Worm (Caenorhabditis elegans) whole organism, late embryonic: ENCODE results near the gene W09H1.1.

Experiments
- C08G9.2 ChIP-seq: sonication (generic microtip); optimal IDR thresholded peaks from 2 replicates; lab custom pipeline; 2016; ENCODE audit warnings: mild to moderate bottlenecking, missing genetic modification characterization, moderate library complexity, missing compliant biosample characterization
- C38D4.7 ChIP-seq: fragments of 200-800 bp; sonication (Bioruptor generic); optimal IDR thresholded peaks from 2 replicates; lab custom pipeline; 2018; ENCODE audit warnings: mild to moderate bottlenecking, missing genetic modification characterization, moderate library complexity, missing compliant biosample characterization
- F13H6.1 ChIP-seq: sonication (generic microtip); optimal IDR thresholded peaks from 2 replicates; lab custom pipeline; 2016; ENCODE audit warnings: missing genetic modification characterization, missing compliant biosample characterization
- K02D7.2 ChIP-seq: sonication (generic microtip); optimal IDR thresholded peaks from 2 replicates; lab custom pipeline; 2017; ENCODE audit warnings: mild to moderate bottlenecking, missing genetic modification characterization, missing compliant biosample characterization
- T23F11.4 ChIP-seq: fragments of 200-800 bp; sonication (Bioruptor generic); optimal IDR thresholded peaks from 2 replicates; lab custom pipeline; 2018; ENCODE audit warnings: mild to moderate bottlenecking, missing genetic modification characterization, missing compliant biosample characterization
- ama-1 ChIP-seq: fragments of 150-350 bp; optimal IDR thresholded peaks from 2 replicates; lab custom pipeline; 2014
- ceh-19 ChIP-seq: fragments of 200-800 bp; sonication (Bioruptor generic); optimal IDR thresholded peaks from 2 replicates; lab custom pipeline; 2018; ENCODE audit warnings: mild to moderate bottlenecking, missing genetic modification characterization, missing compliant biosample characterization
- ceh-2 ChIP-seq: sonication (generic microtip); optimal IDR thresholded peaks from 2 replicates; lab custom pipeline; 2016; ENCODE audit warnings: missing genotype, missing genetic modification characterization, missing compliant biosample characterization
- ceh-22 ChIP-seq: sonication (generic microtip); optimal IDR thresholded peaks from 2 replicates; lab custom pipeline; 2017; ENCODE audit warnings: missing biosample characterization, missing genetic modification characterization
- ceh-30 ChIP-seq: fragments of 150-350 bp; optimal IDR thresholded peaks from 2 replicates; lab custom pipeline; 2014; ENCODE audit warnings: missing biosample characterization, missing genetic modification characterization
- ceh-45 ChIP-seq: fragments of 200-800 bp; sonication (Bioruptor generic); IDR thresholded peaks from 2 replicates; pipeline ENCODE4 v1.3.6; 2022; ENCODE audit warnings: missing genetic modification reagents, missing genetic modification characterization, missing compliant biosample characterization
- ceh-48 ChIP-seq: sonication (generic microtip); optimal IDR thresholded peaks from 2 replicates; lab custom pipeline; 2016; ENCODE audit warnings: missing genetic modification characterization, inconsistent platforms, missing compliant biosample characterization
- ceh-9 ChIP-seq: sonication (generic microtip); optimal IDR thresholded peaks from 2 replicates; lab custom pipeline; 2016; ENCODE audit warnings: mild to moderate bottlenecking, missing genetic modification characterization, inconsistent platforms, missing compliant biosample characterization
- dmd-4 ChIP-seq: sonication (generic microtip); optimal IDR thresholded peaks from 2 replicates; lab custom pipeline; 2016; ENCODE audit warnings: borderline replicate concordance, missing genetic modification characterization, missing compliant biosample characterization
- dve-1 ChIP-seq: sonication (generic microtip); optimal IDR thresholded peaks from 2 replicates; lab custom pipeline; 2017; ENCODE audit warnings: antibody characterized with exemption, mild to moderate bottlenecking, missing genetic modification characterization, missing compliant biosample characterization
- ets-4 ChIP-seq: sonication (generic microtip); optimal IDR thresholded peaks from 2 replicates; lab custom pipeline; 2016; ENCODE audit warnings: missing genetic modification characterization, missing compliant biosample characterization
- fkh-10 ChIP-seq: fragments of 150-350 bp; optimal IDR thresholded peaks from 2 replicates; lab custom pipeline; 2014; ENCODE audit warnings: missing biosample characterization, missing genetic modification reagents, missing genetic modification characterization
- fkh-6 ChIP-seq: sonication (generic microtip); optimal IDR thresholded peaks from 2 replicates; lab custom pipeline; 2016; ENCODE audit warnings: missing genetic modification characterization, missing compliant biosample characterization
- gmeb-2 ChIP-seq: sonication (generic microtip); optimal IDR thresholded peaks from 2 replicates; lab custom pipeline; 2016; ENCODE audit warnings: missing genetic modification characterization, inconsistent platforms, missing compliant biosample characterization
- hlh-13 ChIP-seq: fragments of 200-800 bp; sonication (Bioruptor generic); optimal IDR thresholded peaks from 2 replicates; lab custom pipeline; 2018; ENCODE audit warnings: mild to moderate bottlenecking, missing genetic modification characterization, missing compliant biosample characterization
- hlh-8 ChIP-seq: sonication (generic microtip); optimal IDR thresholded peaks from 2 replicates; lab custom pipeline; 2016; ENCODE audit warnings: missing genotype, missing genetic modification characterization, missing compliant biosample characterization
- lim-6 ChIP-seq: sonication (generic microtip); optimal IDR thresholded peaks from 2 replicates; lab custom pipeline; 2016; ENCODE audit warnings: missing genetic modification characterization, missing compliant biosample characterization
- lin-11 ChIP-seq: fragments of 200-800 bp; sonication (Bioruptor generic); optimal IDR thresholded peaks from 2 replicates; lab custom pipeline; 2018; ENCODE audit warnings: mild to moderate bottlenecking, missing genetic modification characterization, missing compliant biosample characterization
- mec-3 ChIP-seq: sonication (generic microtip); optimal IDR thresholded peaks from 2 replicates; lab custom pipeline; 2016; ENCODE audit warnings: borderline replicate concordance, missing genetic modification characterization, missing compliant biosample characterization
- nhr-11 ChIP-seq: fragments of 150-350 bp; optimal IDR thresholded peaks from 2 replicates; lab custom pipeline; 2014; ENCODE audit warnings: missing biosample characterization, missing genetic modification characterization
- nhr-232 ChIP-seq: sonication (generic microtip); optimal IDR thresholded peaks from 2 replicates; lab custom pipeline; 2016; ENCODE audit warnings: missing genetic modification characterization, missing compliant biosample characterization
- npax-4 ChIP-seq: sonication (generic microtip); optimal IDR thresholded peaks from 2 replicates; lab custom pipeline; 2016; ENCODE audit warnings: missing genetic modification characterization, missing compliant biosample characterization
- pha-2 ChIP-seq: sonication (generic microtip); optimal IDR thresholded peaks from 2 replicates; lab custom pipeline; 2017; ENCODE audit warnings: mild to moderate bottlenecking, missing genetic modification characterization, missing compliant biosample characterization
- pha-4 ChIP-seq: fragments of 150-350 bp; optimal IDR thresholded peaks from 2 replicates; lab custom pipeline; 2018; ENCODE audit warnings: missing biosample characterization, missing genetic modification reagents, missing genetic modification characterization
- ref-2 ChIP-seq: sonication (generic microtip); optimal IDR thresholded peaks from 2 replicates; lab custom pipeline; 2016; ENCODE audit warnings: missing genetic modification characterization, missing compliant biosample characterization
- sdc-2 ChIP-seq: sonication (generic microtip); optimal IDR thresholded peaks from 2 replicates; lab custom pipeline; 2016; ENCODE audit warnings: missing genotype, missing genetic modification characterization, missing compliant biosample characterization
- sox-2 ChIP-seq: fragments of 200-800 bp; sonication (Bioruptor generic); IDR thresholded peaks from 2 replicates; pipeline ENCODE4 v1.3.6; 2022; ENCODE audit warnings: missing genetic modification reagents, missing genetic modification characterization, missing compliant biosample characterization
- sox-4 ChIP-seq: sonication (generic microtip); optimal IDR thresholded peaks from 2 replicates; lab custom pipeline; 2017; ENCODE audit warnings: mild to moderate bottlenecking, missing genetic modification characterization, inconsistent platforms, missing compliant biosample characterization
- tbx-2 ChIP-seq: sonication (generic microtip); optimal IDR thresholded peaks from 2 replicates; lab custom pipeline; 2016; ENCODE audit warnings: missing genetic modification characterization, missing compliant biosample characterization
- unc-42 ChIP-seq: sonication (generic microtip); optimal IDR thresholded peaks from 2 replicates; lab custom pipeline; 2016; ENCODE audit warnings: missing genotype, missing genetic modification characterization, missing compliant biosample characterization
- zip-5 ChIP-seq: sonication (generic microtip); optimal IDR thresholded peaks from 2 replicates; lab custom pipeline; 2016; ENCODE audit warnings: missing genetic modification characterization, missing compliant biosample characterization

The W09H1.1 gene

DNA sequence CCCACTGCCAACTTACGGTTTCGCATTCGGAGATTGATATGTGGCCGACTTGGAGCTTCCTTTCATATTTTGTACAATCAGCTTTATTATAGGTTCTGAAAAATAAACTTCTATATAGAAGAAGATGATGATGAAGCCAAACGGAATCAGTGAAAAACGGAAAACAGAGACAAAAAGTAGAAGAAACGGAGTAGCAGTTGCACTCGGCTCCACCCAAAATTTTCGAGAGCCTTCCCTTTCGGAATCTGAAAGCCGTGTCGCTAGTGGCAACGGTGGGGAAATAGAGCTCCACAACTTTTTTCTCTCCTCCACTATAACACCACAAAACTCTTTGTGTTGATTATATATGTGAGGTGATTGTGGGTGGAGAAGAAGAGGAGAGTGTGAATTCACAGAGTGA, at the start of gene W09H1.1:
Gene W09H1.1, minus strand, starts transcription at position 101 of the 400 bp plus-strand sequence.
- TF ChIP-seq K02D7.2 (tag; lab: Kevin White, UChicago): no peak
- TF ChIP-seq ceh-45 (GFP tag; lab: Robert Waterston, UW): no peak

DNA sequence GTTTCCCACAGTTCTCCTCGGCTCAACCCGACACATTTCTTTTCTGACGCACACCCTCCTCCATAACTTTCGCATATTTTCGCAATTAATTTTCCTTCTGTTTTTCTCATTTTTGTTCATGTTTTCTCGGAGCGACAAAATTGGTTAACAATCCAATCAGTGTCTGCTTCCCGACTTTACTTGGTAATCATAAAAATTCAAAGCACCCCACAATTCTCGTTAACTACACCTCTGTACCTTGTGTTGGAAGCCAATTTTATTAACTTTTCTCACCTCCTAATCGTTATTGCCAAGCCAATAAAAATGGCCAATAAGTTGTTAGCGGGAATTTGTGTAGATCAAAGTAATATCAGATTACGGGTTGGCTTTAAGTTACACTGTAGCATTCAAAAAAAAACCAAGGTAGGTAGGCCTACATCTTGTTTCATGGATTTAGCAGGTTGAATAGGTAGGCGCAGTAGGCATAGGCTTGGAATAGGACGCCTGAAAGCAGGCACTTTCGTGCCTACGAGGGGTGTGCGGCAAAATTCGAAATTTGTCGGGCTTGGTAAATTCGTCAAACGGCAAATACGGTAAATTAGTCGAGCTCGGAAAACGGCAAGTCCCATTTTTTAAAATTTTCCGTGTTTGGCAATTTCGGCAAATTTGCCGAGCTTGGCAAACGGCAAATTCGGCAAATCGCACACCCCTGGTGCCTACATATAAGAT, 49.3 kb upstream of the W09H1.1 start:
- no peak for TF ChIP-seq unc-42 (tag; lab: Kevin White, UChicago)
- TF ChIP-seq pha-4 (tag; lab: Kevin White, UChicago): no peak
- no peak for TF ChIP-seq nhr-232
- TF ChIP-seq ceh-19 (GFP tag; lab: Kevin White, UChicago): no peak
- TF ChIP-seq sox-2 (GFP tag; lab: Robert Waterston, UW): no peak

DNA sequence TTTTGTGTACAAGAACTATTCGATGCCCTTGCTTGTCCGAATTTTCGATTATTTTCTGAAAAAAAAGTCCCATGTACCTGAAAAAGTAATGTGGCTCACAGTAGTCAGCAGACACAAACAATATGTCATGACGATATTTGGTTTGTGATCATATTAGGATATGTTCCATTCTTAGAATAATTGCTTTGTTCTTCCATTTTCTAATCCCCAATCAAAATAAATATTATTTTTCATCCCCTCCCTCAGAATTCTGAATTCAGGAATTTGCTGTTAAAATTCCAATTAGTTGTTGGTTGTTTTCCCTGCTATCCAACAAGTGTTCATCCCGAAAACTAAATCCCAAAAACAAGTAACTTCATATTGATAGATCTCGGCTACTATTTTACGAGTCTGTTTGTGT, 38.0 kb upstream of the W09H1.1 start:
- TF ChIP-seq ref-2 (no peak), dve-1 (tag; lab: Kevin White, UChicago) (no peak), ama-1 (lab: Kevin White, UChicago) (no peak), sdc-2 (no peak), C08G9.2 (tag; lab: Kevin White, UChicago) (no peak), gmeb-2 (tag; lab: Kevin White, UChicago) (no peak), ets-4 (no peak), ceh-19 (GFP tag; lab: Kevin White, UChicago) (no peak), sox-2 (GFP tag; lab: Robert Waterston, UW) (no peak), C38D4.7 (GFP tag; lab: Kevin White, UChicago) (no peak), ceh-2 (no peak), nhr-11 (tag; lab: Kevin White, UChicago) (no peak), hlh-8 (tag; lab: Kevin White, UChicago) (no peak), ceh-22 (no peak), K02D7.2 (tag; lab: Kevin White, UChicago) (no peak), zip-5 (tag; lab: Kevin White, UChicago) (no peak), ceh-48 (tag; lab: Kevin White, UChicago) (no peak), lin-11 (no peak), dmd-4 (tag; lab: Kevin White, UChicago) (no peak), pha-2 (tag; lab: Kevin White, UChicago) (no peak)

DNA sequence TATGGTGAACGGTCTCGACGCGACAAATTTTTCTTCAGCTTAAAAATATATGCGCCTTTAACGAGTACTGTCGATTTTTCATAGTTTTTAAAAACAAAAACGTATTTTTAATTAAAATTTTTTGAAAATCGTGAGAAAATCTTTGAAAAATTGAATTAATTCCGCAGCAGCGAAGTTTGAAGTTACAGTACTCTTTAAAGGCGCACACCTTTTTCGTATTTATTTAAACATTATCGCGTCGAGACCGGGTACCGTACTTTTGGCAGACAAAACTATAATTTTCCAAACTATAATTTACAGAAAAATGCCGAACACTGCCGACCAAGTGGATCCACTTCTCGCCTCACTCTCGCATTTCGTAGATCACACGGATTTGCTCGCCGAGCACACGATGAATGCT, 34.4 kb upstream of the W09H1.1 start, which contains the start of gene F15D4.2:
Gene F15D4.2, plus strand, starts transcription at position 301 of the 400 bp plus-strand sequence.
- no peak for TF ChIP-seq ceh-9
- TF ChIP-seq lim-6: no peak
- no peak for TF ChIP-seq tbx-2 (tag; lab: Kevin White, UChicago)
- TF ChIP-seq mec-3 (tag; lab: Kevin White, UChicago): no peak
- TF ChIP-seq T23F11.4 (GFP tag; lab: Kevin White, UChicago): no peak
- no peak for TF ChIP-seq sox-4 (tag; lab: Kevin White, UChicago)
- TF ChIP-seq fkh-6 (tag; lab: Kevin White, UChicago): no peak
- no peak for TF ChIP-seq fkh-10 (GFP tag; lab: Kevin White, UChicago)
- no peak for TF ChIP-seq hlh-13
- no peak for TF ChIP-seq ceh-30 (tag; lab: Kevin White, UChicago)
- no peak for TF ChIP-seq npax-4 (tag; lab: Kevin White, UChicago)
- no peak for TF ChIP-seq F13H6.1
- no peak for TF ChIP-seq ceh-2
- no peak for TF ChIP-seq pha-4 (tag; lab: Kevin White, UChicago)
- no peak for TF ChIP-seq ceh-19 (GFP tag; lab: Kevin White, UChicago)
- no peak for TF ChIP-seq pha-2 (tag; lab: Kevin White, UChicago)
- TF ChIP-seq, all 69 proteins: peak for 0
